Worm (Caenorhabditis elegans) whole organism, L4 larva: ENCODE measurements around the gene clc-19.

Source experiments
- D1046.2 ChIP-seq: fragments of 200-800 bp; sonication (Bioruptor generic); IDR thresholded peaks from 2 replicates; pipeline ENCODE4 v1.3.6; 2022; ENCODE audit warnings: missing genetic modification characterization, missing compliant biosample characterization
- F37D6.2 ChIP-seq: sonication (generic microtip); optimal IDR thresholded peaks from 2 replicates; lab custom pipeline; 2016; ENCODE audit warnings: mild to moderate bottlenecking, missing genetic modification characterization, missing compliant biosample characterization
- F44E2.7 ChIP-seq: fragments of 200-800 bp; sonication (Bioruptor generic); IDR thresholded peaks from 2 replicates; pipeline ENCODE4 v2.1.2; 2022; ENCODE audit warnings: missing genetic modification characterization, missing compliant biosample characterization
- F49E8.2 ChIP-seq: sonication (generic microtip); optimal IDR thresholded peaks from 2 replicates; lab custom pipeline; 2016; ENCODE audit warnings: missing compliant biosample characterization, mild to moderate bottlenecking, missing genetic modification characterization, borderline replicate concordance
- R02D3.7 ChIP-seq: fragments of 150-350 bp; sonication (generic microtip); optimal IDR thresholded peaks from 3 replicates; lab custom pipeline; 2014; ENCODE audit warnings: missing biosample characterization, missing genetic modification characterization
- T20F7.1 ChIP-seq: fragments of 200-800 bp; sonication (Bioruptor generic); optimal IDR thresholded peaks from 2 replicates; lab custom pipeline; 2018; ENCODE audit warnings: mild to moderate bottlenecking, missing genetic modification characterization, missing compliant biosample characterization
- Y75B8A.6 ChIP-seq: fragments of 200-800 bp; sonication (Bioruptor generic); IDR thresholded peaks from 2 replicates; pipeline ENCODE4 v1.3.6; 2022; ENCODE audit warnings: missing genetic modification reagents, missing genetic modification characterization, missing compliant biosample characterization
- ZK546.5 ChIP-seq, 2 experiments: sonication (generic microtip); optimal IDR thresholded peaks; 2 replicates each; lab custom pipeline; 2017; ENCODE audit warnings: missing biosample characterization in 2 of 2, missing genetic modification characterization in 2 of 2
- aha-1 ChIP-seq: fragments of 150-350 bp; peaks from one replicate; lab custom pipeline; 2014; ENCODE audit warnings: missing biosample characterization, missing genetic modification characterization
- aly-2 ChIP-seq: sonication (generic microtip); optimal IDR thresholded peaks from 2 replicates; lab custom pipeline; 2018; ENCODE audit warnings: missing biosample characterization, missing genetic modification characterization
- arid-1 ChIP-seq: fragments of 200-800 bp; sonication (Bioruptor generic); conservative IDR thresholded peaks from 2 replicates; pipeline ENCODE4 v1.3.6; 2022; ENCODE audit warnings: missing genetic modification reagents, missing genetic modification characterization, missing compliant biosample characterization
- ceh-20 ChIP-seq: fragments of 200-800 bp; sonication (Bioruptor generic); IDR thresholded peaks from 2 replicates; pipeline ENCODE4 v1.3.6; 2022; ENCODE audit warnings: missing genetic modification reagents, missing genetic modification characterization, missing compliant biosample characterization
- ceh-32 ChIP-seq: sonication (generic microtip); optimal IDR thresholded peaks from 2 replicates; lab custom pipeline; 2016; ENCODE audit warnings: mild to moderate bottlenecking, missing genetic modification characterization, missing compliant biosample characterization; ENCODE audit not compliant: poor library complexity
- ceh-62 ChIP-seq: sonication (generic microtip); optimal IDR thresholded peaks from 2 replicates; lab custom pipeline; 2017; ENCODE audit warnings: missing biosample characterization, missing genetic modification characterization
- ces-1 ChIP-seq: fragments of 150-350 bp; sonication (generic microtip); optimal IDR thresholded peaks from 4 replicates; lab custom pipeline; 2014; ENCODE audit warnings: missing biosample characterization, missing genetic modification reagents, missing genetic modification characterization
- daf-16 ChIP-seq, 3 experiments: sonication (generic microtip); optimal IDR thresholded peaks; 2 replicates each; lab custom pipeline; 2016 to 2017; ENCODE audit warnings: missing genetic modification characterization in 3 of 3, missing genetic modification reagents in 3 of 3, mild to moderate bottlenecking in 2 of 3, missing compliant biosample characterization in 2 of 3, missing biosample characterization in 1 of 3, moderate library complexity in 1 of 3
- dmd-6 ChIP-seq: fragments of 200-800 bp; sonication (Bioruptor generic); IDR thresholded peaks from 2 replicates; pipeline ENCODE4 v1.3.6; 2022; ENCODE audit warnings: missing genetic modification reagents, missing genetic modification characterization, missing compliant biosample characterization
- dmd-9 ChIP-seq: fragments of 200-800 bp; sonication (Bioruptor generic); IDR thresholded peaks from 2 replicates; pipeline ENCODE4 v1.3.6; 2022; ENCODE audit warnings: missing genetic modification reagents, missing genetic modification characterization, missing compliant biosample characterization
- duxl-1 ChIP-seq: sonication (generic microtip); optimal IDR thresholded peaks from 2 replicates; lab custom pipeline; 2016; ENCODE audit warnings: mild to moderate bottlenecking, missing genetic modification characterization, moderate library complexity, missing compliant biosample characterization; ENCODE audit not compliant: poor library complexity
- dve-1 ChIP-seq: sonication (generic microtip); optimal IDR thresholded peaks from 2 replicates; lab custom pipeline; 2017; ENCODE audit warnings: antibody characterized with exemption, mild to moderate bottlenecking, missing genetic modification characterization, missing compliant biosample characterization; ENCODE audit not compliant: insufficient read depth
- egl-27 ChIP-seq: sonication (generic microtip); optimal IDR thresholded peaks from 3 replicates; lab custom pipeline; 2017; ENCODE audit warnings: missing biosample characterization, missing genetic modification reagents, missing genetic modification characterization
- egl-43 ChIP-seq: fragments of 200-800 bp; sonication (Bioruptor generic); IDR thresholded peaks from 2 replicates; pipeline ENCODE4 v1.3.6; 2022; ENCODE audit warnings: missing genetic modification reagents, missing genetic modification characterization, missing compliant biosample characterization
- fos-1 ChIP-seq: fragments of 150-350 bp; optimal IDR thresholded peaks from 2 replicates; lab custom pipeline; 2014; ENCODE audit warnings: missing biosample characterization, missing genetic modification characterization
- gei-8 ChIP-seq: fragments of 200-800 bp; sonication (Bioruptor generic); optimal IDR thresholded peaks from 2 replicates; lab custom pipeline; 2018; ENCODE audit warnings: mild to moderate bottlenecking, missing genetic modification characterization, missing compliant biosample characterization
- hmg-1.1 ChIP-seq: fragments of 200-800 bp; sonication (Bioruptor generic); IDR thresholded peaks from 2 replicates; pipeline ENCODE4 v1.3.6; 2022; ENCODE audit warnings: missing genetic modification reagents, missing genetic modification characterization, missing compliant biosample characterization
- jun-1 ChIP-seq: fragments of 150-350 bp; optimal IDR thresholded peaks from 2 replicates; lab custom pipeline; 2014; ENCODE audit warnings: missing biosample characterization, missing genetic modification reagents, missing genetic modification characterization
- lim-7 ChIP-seq: fragments of 200-800 bp; sonication (Bioruptor generic); IDR thresholded peaks from 2 replicates; pipeline ENCODE4 v1.3.6; 2022; ENCODE audit warnings: missing genetic modification characterization, missing compliant biosample characterization
- lin-13 ChIP-seq: fragments of 150-350 bp; optimal IDR thresholded peaks from 2 replicates; lab custom pipeline; 2014; ENCODE audit warnings: missing biosample characterization, missing genetic modification reagents, missing genetic modification characterization
- lin-15B ChIP-seq: fragments of 150-350 bp; sonication (generic microtip); optimal IDR thresholded peaks from 3 replicates; lab custom pipeline; 2014; ENCODE audit warnings: missing biosample characterization, missing genetic modification characterization
- lir-3 ChIP-seq: sonication (generic microtip); optimal IDR thresholded peaks from 2 replicates; lab custom pipeline; 2016; ENCODE audit warnings: mild to moderate bottlenecking, missing genetic modification characterization, missing compliant biosample characterization
- lsy-2 ChIP-seq, 2 experiments: fragments of 150-350 bp in 1 of 2; sonication (generic microtip) in 1 of 2; optimal IDR thresholded peaks; 2 replicates each; lab custom pipeline; 2014 to 2017; ENCODE audit warnings: missing biosample characterization in 2 of 2, missing genetic modification characterization in 2 of 2
- madf-9 ChIP-seq: fragments of 200-800 bp; sonication (Bioruptor generic); conservative IDR thresholded peaks from 2 replicates; pipeline ENCODE4 v1.3.6; 2022; ENCODE audit warnings: missing genetic modification reagents, missing genetic modification characterization, missing compliant biosample characterization
- mdl-1 ChIP-seq, 2 experiments: fragments of 150-350 bp in 1 of 2; sonication (generic microtip) in 1 of 2; optimal IDR thresholded peaks; 2 replicates each; lab custom pipeline; 2014 to 2017; ENCODE audit warnings: missing biosample characterization in 2 of 2, missing genetic modification characterization in 2 of 2
- nhr-11 ChIP-seq: fragments of 150-350 bp; optimal IDR thresholded peaks from 2 replicates; lab custom pipeline; 2014; ENCODE audit warnings: missing biosample characterization, missing genetic modification characterization
- nhr-237 ChIP-seq: sonication (generic microtip); optimal IDR thresholded peaks from 2 replicates; lab custom pipeline; 2017; ENCODE audit warnings: missing biosample characterization, missing genetic modification characterization
- nhr-25 ChIP-seq: sonication (generic microtip); optimal IDR thresholded peaks from 2 replicates; lab custom pipeline; 2017; ENCODE audit warnings: missing genetic modification characterization, mild to moderate bottlenecking, missing compliant biosample characterization, antibody characterized with exemption, moderate library complexity, borderline replicate concordance; ENCODE audit not compliant: insufficient read depth
- nhr-42 ChIP-seq: fragments of 200-800 bp; sonication (Bioruptor generic); IDR thresholded peaks from 2 replicates; pipeline ENCODE4 v1.3.6; 2022; ENCODE audit warnings: missing genetic modification characterization, missing compliant biosample characterization
- nhr-48 ChIP-seq: sonication (generic microtip); optimal IDR thresholded peaks from 2 replicates; lab custom pipeline; 2016; ENCODE audit warnings: mild to moderate bottlenecking, missing genetic modification characterization, missing compliant biosample characterization
- nhr-76 ChIP-seq: fragments of 150-350 bp; optimal IDR thresholded peaks from 2 replicates; lab custom pipeline; 2014; ENCODE audit warnings: missing biosample characterization, missing genetic modification characterization
- pha-4 ChIP-seq, 2 experiments: fragments of 150-350 bp in 1 of 2; fragments of 200-800 bp in 1 of 2; sonication (Bioruptor generic) in 1 of 2; IDR thresholded peaks in 1 of 2; optimal IDR thresholded peaks in 1 of 2; 2 replicates each; pipeline versions ENCODE4 v1.3.6 to Lab custom; 2014 to 2022; ENCODE audit warnings: missing genetic modification characterization in 2 of 2, missing genetic modification reagents in 2 of 2, missing biosample characterization in 1 of 2, missing compliant biosample characterization in 1 of 2
- php-3 ChIP-seq: fragments of 200-800 bp; sonication (Bioruptor generic); IDR thresholded peaks from 2 replicates; pipeline ENCODE4 v1.3.6; 2022; ENCODE audit warnings: missing genetic modification reagents, missing genetic modification characterization, missing compliant biosample characterization
- saeg-2 ChIP-seq: fragments of 200-800 bp; sonication (Bioruptor generic); IDR thresholded peaks from 2 replicates; pipeline ENCODE4 v1.3.6; 2022; ENCODE audit warnings: missing genetic modification reagents, missing genetic modification characterization, missing compliant biosample characterization
- set-16 ChIP-seq: fragments of 200-800 bp; sonication (Bioruptor generic); IDR thresholded peaks from 2 replicates; pipeline ENCODE4 v1.3.6; 2022; ENCODE audit warnings: missing genetic modification reagents, missing genetic modification characterization, missing compliant biosample characterization
- snpc-4 ChIP-seq: fragments of 150-350 bp; optimal IDR thresholded peaks from 2 replicates; lab custom pipeline; 2014; ENCODE audit warnings: missing biosample characterization, missing genetic modification characterization
- spr-3 ChIP-seq: fragments of 200-800 bp; sonication (Bioruptor generic); optimal IDR thresholded peaks from 2 replicates; lab custom pipeline; 2018; ENCODE audit warnings: mild to moderate bottlenecking, missing genetic modification characterization, missing compliant biosample characterization
- unc-62 ChIP-seq, 3 experiments: fragments of 150-350 bp in 1 of 3; sonication (generic microtip); optimal IDR thresholded peaks in 2 of 3; peaks in 1 of 3; 1 replicate in 1 of 3; 2 replicates in 2 of 3; lab custom pipeline; 2014 to 2017; ENCODE audit warnings: missing biosample characterization in 3 of 3, missing genetic modification characterization in 3 of 3, missing genetic modification reagents in 3 of 3, missing genotype in 1 of 3
- zag-1 ChIP-seq: fragments of 150-350 bp; optimal IDR thresholded peaks from 2 replicates; lab custom pipeline; 2014; ENCODE audit warnings: missing biosample characterization, missing genetic modification characterization
- zfp-2 ChIP-seq: sonication (generic microtip); optimal IDR thresholded peaks from 2 replicates; lab custom pipeline; 2016; ENCODE audit warnings: mild to moderate bottlenecking, missing genetic modification characterization, missing compliant biosample characterization
- zfp-3 ChIP-seq: fragments of 200-800 bp; sonication (Bioruptor generic); conservative IDR thresholded peaks from 2 replicates; pipeline ENCODE4 v1.3.6; 2022; ENCODE audit warnings: missing genetic modification reagents, missing genetic modification characterization, missing compliant biosample characterization

Gene clc-19

DNA sequence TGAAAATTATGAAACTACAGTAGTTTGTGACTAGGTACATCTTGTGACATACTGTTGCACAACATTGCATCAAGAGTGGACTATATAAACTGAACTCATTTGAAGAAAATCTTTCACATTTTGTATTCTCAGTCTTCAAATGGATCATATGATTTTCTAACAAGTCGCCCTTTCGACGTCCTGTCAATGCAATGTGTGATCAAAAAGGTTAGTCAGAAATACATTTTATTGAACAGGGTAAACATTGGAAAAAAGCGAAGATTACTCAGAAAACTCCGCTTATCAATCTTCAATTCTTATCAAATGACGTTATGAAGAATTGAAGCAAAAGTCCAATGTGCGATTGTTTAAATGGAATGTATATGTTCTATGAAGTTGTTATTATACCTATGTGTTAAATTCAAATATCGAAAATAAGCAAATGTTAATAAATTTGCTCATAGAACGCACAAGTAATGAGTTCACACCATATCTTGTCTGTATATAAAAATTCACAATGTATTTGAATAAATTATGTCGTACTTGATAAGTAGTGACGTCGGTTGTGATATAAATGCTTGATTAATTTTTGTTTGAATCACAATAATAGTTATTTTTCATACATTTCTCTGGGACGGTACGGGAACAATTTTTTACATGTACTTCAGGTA, 40.4 kb downstream of the clc-19 start, which contains the start of gene zip-2:
TSS of gene zip-2 (plus strand) at position 128 of the 650 bp plus-strand sequence.
- TF ChIP-seq daf-16 (GFP tag; optimal IDR thresholded peaks at IDR 0.05; lab: Kevin White, UChicago) (no peak), daf-16 (tag; optimal IDR thresholded peaks at IDR 0.05; lab: Kevin White, UChicago) (peak; percentile 95), ceh-62 (tag; lab: Kevin White, UChicago) (no peak), nhr-11 (peak; percentile 33), nhr-25 (tag; lab: Kevin White, UChicago) (no peak), gei-8 (no peak), saeg-2 (GFP tag; lab: Robert Waterston, UW) (no peak), nhr-237 (no peak), nhr-48 (tag; lab: Kevin White, UChicago) (peak; percentile 53), duxl-1 (no peak), dmd-6 (GFP tag; lab: Robert Waterston, UW) (peak; percentile 90), unc-62 (GFP tag; optimal IDR thresholded peaks at IDR 0.05 in 1 of 2; lab: Kevin White, UChicago) (peak in 1 of 2 experiments; percentile 79), unc-62 (tag; optimal IDR thresholded peaks at IDR 0.05; lab: Kevin White, UChicago) (no peak), F37D6.2 (tag; lab: Kevin White, UChicago) (no peak), T20F7.1 (GFP tag; lab: Kevin White, UChicago) (peak; percentile 38), egl-27 (tag; lab: Kevin White, UChicago) (no peak), lir-3 (tag; lab: Kevin White, UChicago) (no peak), nhr-76 (tag; lab: Kevin White, UChicago) (no peak), madf-9 (no peak), F49E8.2 (tag; lab: Kevin White, UChicago) (no peak), mdl-1 (tag; optimal IDR thresholded peaks at IDR 0.05; lab: Kevin White, UChicago) (no peak), lsy-2 (tag; optimal IDR thresholded peaks at IDR 0.05; lab: Kevin White, UChicago) (peak in 1 of 2 experiments; percentile 58), lim-7 (no peak), R02D3.7 (no peak), jun-1 (tag; lab: Kevin White, UChicago) (peak; percentile 45), arid-1 (GFP tag; lab: Robert Waterston, UW) (no peak), egl-43 (GFP tag; lab: Robert Waterston, UW) (no peak), lin-13 (GFP tag; lab: Kevin White, UChicago) (no peak), F44E2.7 (GFP tag; lab: Robert Waterston, UW) (no peak), php-3 (peak; percentile 64), zfp-2 (no peak), aha-1 (tag; lab: Kevin White, UChicago) (peak; percentile 91), lin-15B (no peak), nhr-42 (GFP tag; lab: Robert Waterston, UW) (no peak), D1046.2 (GFP tag; lab: Robert Waterston, UW) (no peak), ces-1 (GFP tag; lab: Kevin White, UChicago) (no peak), ceh-20 (GFP tag; lab: Robert Waterston, UW) (no peak), fos-1 (tag; lab: Kevin White, UChicago) (no peak), zfp-3 (GFP tag; lab: Robert Waterston, UW) (no peak), Y75B8A.6 (no peak), zag-1 (tag; lab: Kevin White, UChicago) (no peak), ceh-32 (tag; lab: Kevin White, UChicago) (no peak), set-16 (GFP tag; lab: Robert Waterston, UW) (no peak), dve-1 (tag; lab: Kevin White, UChicago) (peak; percentile 95), pha-4 (GFP tag; IDR thresholded peaks at IDR 0.05; lab: Robert Waterston, UW) (no peak), pha-4 (tag; optimal IDR thresholded peaks at IDR 0.05; lab: Kevin White, UChicago) (peak; percentile 25), aly-2 (tag; lab: Kevin White, UChicago) (no peak), ZK546.5 (tag; optimal IDR thresholded peaks at IDR 0.05; lab: Kevin White, UChicago) (no peak), snpc-4 (tag; lab: Kevin White, UChicago) (no peak), hmg-1.1 (GFP tag; lab: Robert Waterston, UW) (no peak), spr-3 (GFP tag; lab: Kevin White, UChicago) (no peak), dmd-9 (GFP tag; lab: Robert Waterston, UW) (no peak)
